Worm (Caenorhabditis elegans): Measurements from ENCODE around the gene C15H9.11.

- TF ChIP-seq ceh-13 (GFP tag; optimal IDR thresholded peaks at IDR 0.05) (no peak), aly-1 (tag; optimal IDR thresholded peaks at IDR 0.05) (no peak), scrt-1 (GFP tag; IDR thresholded peaks at IDR 0.05) (no peak), flt-1 (GFP tag; IDR thresholded peaks at IDR 0.05) (no peak), ets-7 (tag; optimal IDR thresholded peaks at IDR 0.05) (no peak), tbx-37 (GFP tag; conservative IDR thresholded peaks at IDR 0.05) (no peak), ceh-36 (tag; optimal IDR thresholded peaks at IDR 0.05) (no peak), tbx-11 (GFP tag; IDR thresholded peaks at IDR 0.05) (no peak)
Observed at ce11 chrX:6118086-6118825, 15.1 kb upstream of the C15H9.11 start, which contains the start of gene C15H9.2.

All from whole organism, early embryonic.